Worm (Caenorhabditis elegans): ENCODE data around the gene F41H10.3.

The F41H10.3 gene

DNA sequence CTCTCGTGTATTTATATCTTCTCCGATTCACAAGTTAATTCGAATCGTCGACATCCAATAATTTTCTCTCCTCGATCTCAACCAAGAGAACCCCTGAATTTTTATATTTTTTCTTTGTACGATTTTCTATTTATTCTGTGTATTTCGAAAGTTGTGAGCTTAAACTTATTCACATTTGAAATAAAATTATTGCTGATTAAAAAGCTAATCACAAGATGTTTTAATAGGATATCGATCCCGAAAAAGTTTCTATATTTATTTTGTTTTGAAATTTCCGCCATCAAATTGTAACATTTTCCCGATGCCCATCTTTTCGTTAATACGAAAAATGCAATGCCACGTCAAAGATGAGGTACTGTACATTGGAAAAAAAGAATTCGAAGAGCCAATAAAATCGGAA, 27.2 kb downstream of the F41H10.3 start, which contains the start of gene ZK616.3:
Gene ZK616.3, plus strand, starts transcription at position 301 of the 400 bp plus-strand sequence.
- TF ChIP-seq K09A11.1 (tag; optimal IDR thresholded peaks at IDR 0.05; ENCODE audit: insufficient read depth) (no peak), ttx-3 (tag; optimal IDR thresholded peaks at IDR 0.05) (no peak), hlh-30 (tag; optimal IDR thresholded peaks at IDR 0.05; ENCODE audit: insufficient read depth) (no peak), pag-3 (tag; optimal IDR thresholded peaks at IDR 0.05; ENCODE audit: borderline replicate concordance) (no peak), eyg-1 (tag; optimal IDR thresholded peaks at IDR 0.05) (no peak), pqm-1 (tag; optimal IDR thresholded peaks at IDR 0.05) (no peak), fkh-6 (tag; optimal IDR thresholded peaks at IDR 0.05) (no peak), sdc-2 (tag; optimal IDR thresholded peaks at IDR 0.05) (no peak), ceh-14 (tag; optimal IDR thresholded peaks at IDR 0.05) (no peak), nfya-1 (tag; optimal IDR thresholded peaks at IDR 0.05) (no peak), C08G9.2 (tag; optimal IDR thresholded peaks at IDR 0.05) (no peak), ceh-22 (tag; optimal IDR thresholded peaks at IDR 0.05) (no peak)

DNA sequence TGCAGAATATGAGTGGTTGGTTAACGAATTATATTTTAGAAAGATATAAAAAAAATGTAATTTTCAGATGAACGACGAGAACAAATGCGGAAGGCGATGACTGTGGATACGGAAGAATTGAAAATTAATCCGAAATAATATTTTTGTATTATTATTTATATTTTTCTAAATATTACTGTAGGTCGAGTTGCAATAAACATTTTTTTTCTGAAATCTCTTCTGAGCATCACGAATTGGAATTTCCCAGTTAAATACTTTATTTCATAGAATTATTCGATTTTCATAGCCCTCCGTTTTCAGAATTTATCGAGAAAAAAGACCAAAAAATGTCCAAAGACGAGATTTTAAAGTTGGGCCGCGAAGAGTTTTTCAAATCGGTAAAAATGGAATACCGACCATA, 27.9 kb downstream of the F41H10.3 start, which contains the start of gene ZK616.2:
Gene ZK616.2, plus strand, starts transcription at position 301 of the 400 bp plus-strand sequence.
- TF ChIP-seq mec-3 (tag; optimal IDR thresholded peaks at IDR 0.05; ENCODE audit: borderline replicate concordance) (no peak), dmd-4 (tag; optimal IDR thresholded peaks at IDR 0.05; ENCODE audit: borderline replicate concordance) (no peak), lim-6 (tag; optimal IDR thresholded peaks at IDR 0.05) (no peak), ama-1 (optimal IDR thresholded peaks at IDR 0.05) (no peak), unc-3 (GFP tag; conservative IDR thresholded peaks at IDR 0.05) (no peak), unc-3 (tag; optimal IDR thresholded peaks at IDR 0.05) (no peak), ttx-3 (tag; optimal IDR thresholded peaks at IDR 0.05) (no peak), pha-2 (tag; optimal IDR thresholded peaks at IDR 0.05) (no peak), ceh-14 (tag; optimal IDR thresholded peaks at IDR 0.05) (no peak), lin-11 (tag; optimal IDR thresholded peaks at IDR 0.05) (no peak), ceh-45 (GFP tag; IDR thresholded peaks at IDR 0.05) (no peak), F13H6.1 (tag; optimal IDR thresholded peaks at IDR 0.05) (no peak), K02D7.2 (tag; optimal IDR thresholded peaks at IDR 0.05) (no peak), ceh-6 (GFP tag; optimal IDR thresholded peaks at IDR 0.05) (no peak), zip-5 (tag; optimal IDR thresholded peaks at IDR 0.05) (no peak), K09A11.1 (tag; optimal IDR thresholded peaks at IDR 0.05; ENCODE audit: insufficient read depth) (no peak), ets-4 (tag; optimal IDR thresholded peaks at IDR 0.05) (no peak)

DNA sequence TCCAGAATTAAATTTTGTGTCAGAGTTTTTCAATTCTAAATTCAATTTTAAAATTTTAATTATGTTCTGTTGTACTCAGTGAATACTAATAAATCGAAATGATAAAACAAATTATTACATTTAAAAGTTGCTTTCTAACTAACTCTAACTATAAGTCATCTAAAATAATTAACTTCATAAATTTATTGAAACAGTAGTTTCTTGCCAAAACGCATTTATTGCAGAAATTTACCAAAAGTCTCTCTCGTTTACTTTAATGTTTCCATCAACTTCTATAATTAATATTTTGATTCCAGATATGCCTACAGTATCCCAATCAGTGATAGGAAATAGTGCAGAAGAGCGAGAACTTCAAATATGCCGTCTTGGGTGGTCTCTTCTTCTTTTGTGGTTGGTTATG, 31.0 kb downstream of the F41H10.3 start, which contains the start of gene ZK616.1:
Gene ZK616.1, plus strand, starts transcription at position 301 of the 400 bp plus-strand sequence.
- no peak for TF ChIP-seq eyg-1 (tag; optimal IDR thresholded peaks at IDR 0.05)
- TF ChIP-seq pqm-1 (tag; optimal IDR thresholded peaks at IDR 0.05): no peak
- TF ChIP-seq ama-1 (optimal IDR thresholded peaks at IDR 0.05): no peak
- TF ChIP-seq ceh-6 (GFP tag; optimal IDR thresholded peaks at IDR 0.05): no peak
- no peak for TF ChIP-seq pha-4 (tag; optimal IDR thresholded peaks at IDR 0.05)
- TF ChIP-seq pax-1 (tag; optimal IDR thresholded peaks at IDR 0.05): no peak
- TF ChIP-seq sox-2 (GFP tag; IDR thresholded peaks at IDR 0.05): no peak
- no peak for TF ChIP-seq fkh-10 (GFP tag; optimal IDR thresholded peaks at IDR 0.05)
- TF ChIP-seq ceh-19 (GFP tag; optimal IDR thresholded peaks at IDR 0.05): no peak
- no peak for TF ChIP-seq ttx-3 (tag; optimal IDR thresholded peaks at IDR 0.05)
- TF ChIP-seq hlh-6 (tag; optimal IDR thresholded peaks at IDR 0.05): no peak
- TF ChIP-seq pros-1 (tag; optimal IDR thresholded peaks at IDR 0.05): no peak
- no peak for TF ChIP-seq zip-5 (tag; optimal IDR thresholded peaks at IDR 0.05)
- no peak for TF ChIP-seq npax-4 (tag; optimal IDR thresholded peaks at IDR 0.05)

DNA sequence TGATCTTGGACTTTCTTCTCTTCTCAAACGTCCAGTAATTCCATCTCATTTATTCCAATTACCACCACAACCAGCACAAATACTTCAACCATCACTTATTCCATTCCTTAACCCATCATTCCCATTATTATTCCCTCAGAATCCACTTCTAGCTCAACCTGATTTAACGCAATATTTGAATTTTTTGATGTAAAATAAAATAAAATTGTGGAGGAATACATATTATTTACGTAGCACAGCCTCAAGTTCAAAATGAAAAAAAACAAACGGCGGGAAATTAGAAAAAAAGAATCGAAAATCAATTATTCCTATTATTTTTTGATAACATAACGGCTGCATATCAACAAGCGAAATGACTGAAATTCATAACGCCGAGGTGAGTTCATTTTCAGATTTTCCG, 35.7 kb downstream of the F41H10.3 start, which contains the start of gene ZK616.61:
Gene ZK616.61, plus strand, starts transcription at position 301 of the 400 bp plus-strand sequence.
- no peak for TF ChIP-seq C38D4.7 (GFP tag; optimal IDR thresholded peaks at IDR 0.05)
- no peak for TF ChIP-seq ama-1 (optimal IDR thresholded peaks at IDR 0.05)
- no peak for TF ChIP-seq ceh-18 (tag; optimal IDR thresholded peaks at IDR 0.05)
- no peak for TF ChIP-seq elt-4 (tag; optimal IDR thresholded peaks at IDR 0.05)
- no peak for TF ChIP-seq ceh-6 (GFP tag; optimal IDR thresholded peaks at IDR 0.05)
- TF ChIP-seq rnt-1 (tag; optimal IDR thresholded peaks at IDR 0.05): no peak
- TF ChIP-seq Y22D7AL.16 (tag; optimal IDR thresholded peaks at IDR 0.05): no peak
